Worm (Caenorhabditis elegans): ENCODE results near the gene klp-17.

The klp-17 gene

ce11 chrII:11479076-11479475 lies 11.6 kb upstream of the klp-17 start, which contains the start of gene W02B12.12:
W02B12.12 (minus strand) TSS chrII:11479176.
- no peak for TF ChIP-seq ceh-16 (tag; optimal IDR thresholded peaks at IDR 0.05)
- TF ChIP-seq elt-3 (tag; optimal IDR thresholded peaks at IDR 0.05) = no peak
- no peak for TF ChIP-seq nfya-1 (tag; optimal IDR thresholded peaks at IDR 0.05; ENCODE audit: insufficient read depth)
- no peak for TF ChIP-seq pqm-1 (tag; optimal IDR thresholded peaks at IDR 0.05)
- TF ChIP-seq nhr-23 (tag; optimal IDR thresholded peaks at IDR 0.05) = no peak
- no peak for TF ChIP-seq nhr-77 (tag; optimal IDR thresholded peaks at IDR 0.05)
- TF ChIP-seq elt-2 (tag; optimal IDR thresholded peaks at IDR 0.05) = no peak
- TF ChIP-seq snpc-4 (tag; optimal IDR thresholded peaks at IDR 0.05) = no peak
- no peak for TF ChIP-seq nhr-43 (tag; optimal IDR thresholded peaks at IDR 0.05; ENCODE audit: poor library complexity, severe bottlenecking)
- TF ChIP-seq ama-1 (optimal IDR thresholded peaks at IDR 0.05) = no peak
- TF ChIP-seq sea-2 (GFP tag; optimal IDR thresholded peaks at IDR 0.05) = no peak
- TF ChIP-seq lin-39 (tag; optimal IDR thresholded peaks at IDR 0.05) = no peak

ce11 chrII:11476410-11476809 lies 9.0 kb upstream of the klp-17 start, which contains the start of gene W02B12.16:
W02B12.16 (minus strand) TSS chrII:11476510.
- TF ChIP-seq fkh-2 (tag; optimal IDR thresholded peaks at IDR 0.05) (no peak), nhr-43 (tag; optimal IDR thresholded peaks at IDR 0.05; ENCODE audit: poor library complexity, severe bottlenecking) (peak; percentile 2)

ce11 chrII:11473525-11474181 lies 6.2 kb upstream of the klp-17 start, which contains the start of the genes metl-1 and W02B12.11:
metl-1 (minus strand) TSS chrII:11473575.
W02B12.11 (plus strand) TSS chrII:11473861.
- TF ChIP-seq ceh-82 (tag; optimal IDR thresholded peaks at IDR 0.05) (peak; percentile 58), nhr-67 (tag; optimal IDR thresholded peaks at IDR 0.05) (no peak), nhr-43 (tag; optimal IDR thresholded peaks at IDR 0.05; ENCODE audit: poor library complexity, severe bottlenecking) (peak; percentile 86), lin-15B (tag; optimal IDR thresholded peaks at IDR 0.05) (peak; percentile 69), unc-62 (GFP tag; optimal IDR thresholded peaks at IDR 0.05) (no peak), nhr-77 (tag; optimal IDR thresholded peaks at IDR 0.05) (peak; percentile 10), unc-39 (tag; optimal IDR thresholded peaks at IDR 0.05) (no peak), fkh-10 (GFP tag; optimal IDR thresholded peaks at IDR 0.05) (no peak), ZK546.5 (tag; optimal IDR thresholded peaks at IDR 0.05) (no peak), R02D3.7 (tag; optimal IDR thresholded peaks at IDR 0.05) (peak; percentile 81), aly-2 (tag; optimal IDR thresholded peaks at IDR 0.05) (no peak), ceh-16 (tag; optimal IDR thresholded peaks at IDR 0.05) (no peak), skn-1 (tag; optimal IDR thresholded peaks at IDR 0.05) (peak; percentile 44), nhr-23 (tag; optimal IDR thresholded peaks at IDR 0.05) (peak; percentile 95), fos-1 (tag; optimal IDR thresholded peaks at IDR 0.05) (no peak), lin-39 (tag; optimal IDR thresholded peaks at IDR 0.05) (peak; percentile 40), elt-2 (tag; optimal IDR thresholded peaks at IDR 0.05) (peak; percentile 59), nhr-12 (tag; optimal IDR thresholded peaks at IDR 0.05) (no peak), zag-1 (tag; optimal IDR thresholded peaks at IDR 0.05) (no peak), nhr-11 (tag; optimal IDR thresholded peaks at IDR 0.05) (no peak), ceh-28 (tag; optimal IDR thresholded peaks at IDR 0.05) (peak; percentile 63), elt-1 (tag; optimal IDR thresholded peaks at IDR 0.05) (peak; percentile 11), nhr-28 (tag; optimal IDR thresholded peaks at IDR 0.05) (no peak), hmg-11 (tag; optimal IDR thresholded peaks at IDR 0.05) (peak; percentile 83), sea-2 (GFP tag; optimal IDR thresholded peaks at IDR 0.05) (no peak), nfya-1 (tag; optimal IDR thresholded peaks at IDR 0.05; ENCODE audit: insufficient read depth) (no peak), lsy-12 (tag; optimal IDR thresholded peaks at IDR 0.05) (peak; percentile 65), tbx-2 (tag; optimal IDR thresholded peaks at IDR 0.05) (peak; percentile 80), pqm-1 (tag; optimal IDR thresholded peaks at IDR 0.05) (peak; percentile 26), eor-1 (tag; optimal IDR thresholded peaks at IDR 0.05) (no peak), nhr-25 (tag; optimal IDR thresholded peaks at IDR 0.05) (peak; percentile 60), egl-5 (tag; optimal IDR thresholded peaks at IDR 0.05) (peak; percentile 36), jun-1 (tag; optimal IDR thresholded peaks at IDR 0.05) (peak; percentile 62)

- no peak for TF ChIP-seq ceh-28 (tag; optimal IDR thresholded peaks at IDR 0.05)
- no peak for TF ChIP-seq lin-39 (tag; optimal IDR thresholded peaks at IDR 0.05)
- peak; percentile 15 for TF ChIP-seq skn-1 (tag; optimal IDR thresholded peaks at IDR 0.05)
- peak; percentile 51 for TF ChIP-seq nhr-25 (tag; optimal IDR thresholded peaks at IDR 0.05)
- no peak for TF ChIP-seq fkh-10 (GFP tag; optimal IDR thresholded peaks at IDR 0.05)
- TF ChIP-seq tbx-2 (tag; optimal IDR thresholded peaks at IDR 0.05) = no peak
- no peak for TF ChIP-seq nhr-77 (tag; optimal IDR thresholded peaks at IDR 0.05)
- TF ChIP-seq eor-1 (tag; optimal IDR thresholded peaks at IDR 0.05) = no peak
- TF ChIP-seq snpc-4 (tag; optimal IDR thresholded peaks at IDR 0.05) = peak; percentile 47
- TF ChIP-seq ama-1 (optimal IDR thresholded peaks at IDR 0.05) = no peak
- TF ChIP-seq elt-2 (tag; optimal IDR thresholded peaks at IDR 0.05) = peak; percentile 77
- TF ChIP-seq mml-1 (tag; optimal IDR thresholded peaks at IDR 0.05) = no peak
- peak; percentile 24 to 86 (median 76) for TF ChIP-seq elt-3 (tag; optimal IDR thresholded peaks at IDR 0.05)
- no peak for TF ChIP-seq nhr-28 (tag; optimal IDR thresholded peaks at IDR 0.05)
- TF ChIP-seq ceh-82 (tag; optimal IDR thresholded peaks at IDR 0.05) = no peak
- TF ChIP-seq nhr-11 (tag; optimal IDR thresholded peaks at IDR 0.05) = no peak
- TF ChIP-seq ZK546.5 (tag; optimal IDR thresholded peaks at IDR 0.05) = no peak
- no peak for TF ChIP-seq ztf-4 (tag; optimal IDR thresholded peaks at IDR 0.05)
- no peak for TF ChIP-seq ceh-9 (tag; optimal IDR thresholded peaks at IDR 0.05)
- TF ChIP-seq ztf-11 (tag; optimal IDR thresholded peaks at IDR 0.05) = no peak
- peak; percentile 77 for TF ChIP-seq pqm-1 (tag; optimal IDR thresholded peaks at IDR 0.05)
- no peak for TF ChIP-seq daf-12 (tag; optimal IDR thresholded peaks at IDR 0.05)
- TF ChIP-seq unc-62 (GFP tag; optimal IDR thresholded peaks at IDR 0.05) = no peak
- TF ChIP-seq nhr-43 (tag; optimal IDR thresholded peaks at IDR 0.05; ENCODE audit: poor library complexity, severe bottlenecking) = peak; percentile 75
- TF ChIP-seq hmg-11 (tag; optimal IDR thresholded peaks at IDR 0.05) = no peak
- TF ChIP-seq ceh-16 (tag; optimal IDR thresholded peaks at IDR 0.05) = no peak
- no peak for TF ChIP-seq R02D3.7 (tag; optimal IDR thresholded peaks at IDR 0.05)
- TF ChIP-seq zag-1 (tag; optimal IDR thresholded peaks at IDR 0.05) = no peak
- no peak for TF ChIP-seq aly-2 (tag; optimal IDR thresholded peaks at IDR 0.05)
Measured at ce11 chrII:11472542-11472941, 5.1 kb upstream of the klp-17 start.

Measured in whole organism, L3 larva.